Fruit fly (Drosophila melanogaster) Kc167 (cell line): Measurements from ENCODE around the gene CG32176.

ENCODE experiments used
- Myc ChIP-seq: fragments of >200 bp; optimal IDR thresholded peaks from 2 replicates; lab custom pipeline; 2017; ENCODE audit warnings: missing external identifiers
- Sin3A ChIP-seq: fragments of >200 bp; optimal IDR thresholded peaks from 2 replicates; lab custom pipeline; 2018; ENCODE audit warnings: missing external identifiers
- h ChIP-seq: fragments of >200 bp; optimal IDR thresholded peaks from 3 replicates; lab custom pipeline; 2018; ENCODE audit warnings: missing external identifiers
- insv ChIP-seq: fragments of >200 bp; optimal IDR thresholded peaks from 3 replicates; lab custom pipeline; 2018; ENCODE audit warnings: missing external identifiers
- psq ChIP-seq: fragments of >200 bp; optimal IDR thresholded peaks from 2 replicates; lab custom pipeline; 2017; ENCODE audit warnings: missing external identifiers
- ttk ChIP-seq: sonication (Bioruptor generic); optimal IDR thresholded peaks from 2 replicates; lab custom pipeline; 2017; ENCODE audit warnings: missing external identifiers

CG32176 gene

DNA sequence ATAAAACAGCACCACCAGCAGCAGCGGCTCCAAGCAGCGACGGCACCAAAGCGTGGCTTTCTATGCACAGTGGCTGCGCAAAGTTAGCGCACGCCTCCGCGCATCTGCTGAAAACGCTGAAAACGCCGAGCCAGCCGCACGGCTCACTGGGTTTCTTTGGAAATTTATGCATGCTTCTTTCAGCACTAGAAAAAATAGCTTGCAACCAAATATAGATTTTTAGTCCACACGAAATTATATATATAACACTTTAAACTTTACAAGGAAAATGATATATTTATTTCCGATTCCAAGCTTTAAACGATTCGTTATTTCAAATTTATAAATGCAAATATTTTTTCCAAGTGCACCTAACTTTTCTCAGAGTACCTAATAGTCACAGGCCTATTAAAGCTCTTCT, 29.0 kb upstream of the CG32176 start:
- TF ChIP-seq h (lab: Kevin White, UChicago) (no peak), ttk (lab: Kevin White, UChicago) (no peak), Sin3A (lab: Kevin White, UChicago) (no peak), insv (lab: Kevin White, UChicago) (no peak), Myc (no peak)

DNA sequence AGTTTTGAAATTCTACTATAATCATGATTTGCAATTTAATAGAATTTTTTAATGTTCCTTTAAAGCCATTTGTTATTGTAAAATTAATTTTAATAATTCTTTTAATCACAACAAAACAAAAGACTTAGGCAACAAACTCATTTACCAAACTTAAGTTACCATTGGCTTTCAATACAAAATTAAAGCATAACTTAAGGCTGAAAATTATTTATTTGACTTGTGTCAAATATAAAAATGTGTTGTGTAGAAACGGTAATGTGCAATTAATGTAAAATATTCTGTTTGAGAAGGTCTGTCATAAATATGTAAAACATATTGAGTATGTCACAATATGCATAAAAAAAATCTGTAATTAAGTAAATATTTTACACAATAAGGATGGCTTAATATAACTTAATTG, 26.6 kb upstream of the CG32176 start:
- TF ChIP-seq h (lab: Kevin White, UChicago) (no peak), Myc (no peak), insv (lab: Kevin White, UChicago) (no peak), ttk (lab: Kevin White, UChicago) (no peak), Sin3A (lab: Kevin White, UChicago) (no peak)

DNA sequence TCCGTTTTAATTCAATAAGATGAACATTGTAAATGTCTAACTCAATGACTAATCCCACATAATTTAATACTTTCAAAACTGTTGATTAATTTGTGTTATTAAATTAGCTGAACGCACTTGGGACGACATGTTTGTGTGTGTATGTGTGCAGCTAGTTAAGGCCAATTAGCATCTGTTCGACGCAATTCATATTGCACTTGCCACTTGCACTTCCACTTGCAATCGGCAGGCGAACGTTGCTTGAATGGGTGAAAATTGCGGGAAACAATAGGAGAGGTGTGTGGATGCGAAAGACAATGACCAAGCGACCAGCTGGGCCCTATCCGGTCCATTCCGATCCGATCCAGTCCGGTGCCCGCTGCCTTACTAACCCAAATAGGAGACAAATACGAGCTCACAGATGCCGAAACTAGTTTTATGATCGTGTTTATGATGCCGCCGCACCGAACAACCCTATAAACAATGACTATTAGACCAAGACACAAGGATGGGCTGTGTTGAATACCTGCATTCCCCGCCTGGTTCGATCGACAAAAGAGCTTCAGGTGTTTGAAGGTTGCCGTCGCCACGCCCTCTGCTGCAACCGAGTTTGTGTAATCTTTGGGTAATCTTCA, 26.1 kb upstream of the CG32176 start:
- TF ChIP-seq Sin3A (lab: Kevin White, UChicago) = no peak
- TF ChIP-seq psq (lab: Kevin White, UChicago) = no peak
- no peak for TF ChIP-seq Myc
- no peak for TF ChIP-seq ttk (lab: Kevin White, UChicago)
- TF ChIP-seq h (lab: Kevin White, UChicago) = no peak
- no peak for TF ChIP-seq insv (lab: Kevin White, UChicago)

DNA sequence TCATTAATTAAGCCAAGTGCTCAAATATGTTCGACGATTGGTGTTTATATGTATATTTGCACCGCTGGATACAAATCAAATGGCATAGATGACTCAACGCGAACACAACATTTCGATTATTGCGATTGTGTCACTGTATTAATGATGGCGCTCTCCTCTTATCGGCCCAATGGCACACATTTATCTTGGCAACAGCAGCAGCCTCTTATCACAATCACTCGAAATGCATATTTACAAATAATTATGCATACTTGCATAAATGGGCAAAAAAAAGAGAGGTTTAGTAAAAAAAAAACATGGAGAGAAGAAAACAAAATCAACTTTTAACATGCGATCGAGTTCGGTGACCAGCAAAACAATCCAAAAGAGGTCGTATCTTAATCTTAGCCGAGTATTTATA, 22.4 kb upstream of the CG32176 start:
- TF ChIP-seq ttk (lab: Kevin White, UChicago) = no peak
- TF ChIP-seq Sin3A (lab: Kevin White, UChicago) = no peak
- TF ChIP-seq psq (lab: Kevin White, UChicago) = no peak
- no peak for TF ChIP-seq insv (lab: Kevin White, UChicago)
- TF ChIP-seq h (lab: Kevin White, UChicago) = no peak
- TF ChIP-seq Myc = no peak

dm6 chr3L:17412146-17412545, 21.5 kb upstream of the CG32176 start:
- TF ChIP-seq psq (lab: Kevin White, UChicago) = no peak
- no peak for TF ChIP-seq h (lab: Kevin White, UChicago)
- no peak for TF ChIP-seq Sin3A (lab: Kevin White, UChicago)
- no peak for TF ChIP-seq Myc
- TF ChIP-seq ttk (lab: Kevin White, UChicago) = no peak
- no peak for TF ChIP-seq insv (lab: Kevin White, UChicago)

DNA sequence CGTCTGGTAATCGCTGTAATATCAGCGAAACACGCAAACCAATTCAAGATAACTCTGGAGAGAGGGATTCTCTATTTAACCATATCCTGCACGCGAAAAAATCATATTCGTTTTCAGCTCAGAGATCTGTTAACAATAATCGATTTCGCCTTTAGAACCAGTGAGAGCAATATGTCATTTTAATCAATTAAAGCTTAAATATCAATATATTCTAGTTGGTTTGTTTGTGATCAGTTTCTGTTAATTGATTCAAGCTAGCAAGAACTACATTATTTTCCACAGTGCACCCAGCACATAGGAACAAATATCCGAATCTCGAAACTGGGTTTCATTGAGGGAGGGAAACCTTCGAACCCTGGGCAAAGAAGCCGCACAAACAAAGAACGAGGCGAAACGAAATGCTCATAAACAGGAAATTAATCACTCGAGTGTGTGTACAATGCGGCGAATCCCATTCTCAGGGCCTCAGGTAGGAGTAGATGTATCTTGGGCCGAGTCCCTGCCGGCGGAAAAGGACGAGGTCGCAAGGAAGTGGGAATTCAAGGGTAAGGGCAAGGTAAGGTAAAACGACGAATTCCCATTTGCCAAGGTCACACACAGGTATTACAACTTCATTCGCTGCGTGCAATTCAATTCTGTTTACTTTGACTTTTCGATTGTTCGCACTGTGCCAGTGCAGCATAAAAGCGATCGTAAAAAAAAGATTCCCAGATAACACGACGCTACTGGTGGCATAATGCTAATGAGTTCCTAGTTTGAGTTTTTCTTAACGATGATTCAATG, 17.5 kb upstream of the CG32176 start:
- TF ChIP-seq ttk (lab: Kevin White, UChicago) (no peak), Sin3A (lab: Kevin White, UChicago) (no peak), h (lab: Kevin White, UChicago) (no peak), insv (lab: Kevin White, UChicago) (no peak)

- TF ChIP-seq Sin3A (lab: Kevin White, UChicago) (no peak), psq (lab: Kevin White, UChicago) (no peak), insv (lab: Kevin White, UChicago) (no peak)
Observed at dm6 chr3L:17419103-17419741, 14.4 kb upstream of the CG32176 start.

dm6 chr3L:17420610-17421194, 13.0 kb upstream of the CG32176 start:
- TF ChIP-seq h (lab: Kevin White, UChicago) (no peak), psq (lab: Kevin White, UChicago) (no peak), ttk (lab: Kevin White, UChicago) (no peak), insv (lab: Kevin White, UChicago) (no peak), Myc (no peak), Sin3A (lab: Kevin White, UChicago) (no peak)

dm6 chr3L:17421319-17421718, 12.3 kb upstream of the CG32176 start, which contains the start of gene blot:
Gene blot, minus strand, starts transcription at chr3L:17421514.
- no peak for TF ChIP-seq Sin3A (lab: Kevin White, UChicago)
- TF ChIP-seq Myc = no peak
- no peak for TF ChIP-seq insv (lab: Kevin White, UChicago)
- no peak for TF ChIP-seq h (lab: Kevin White, UChicago)
- TF ChIP-seq psq (lab: Kevin White, UChicago) = no peak
- no peak for TF ChIP-seq ttk (lab: Kevin White, UChicago)

- TF ChIP-seq insv (lab: Kevin White, UChicago) = no peak
Observed at dm6 chr3L:17425132-17425713, 8.4 kb upstream of the CG32176 start, which contains the start of the genes Sec3 and COX7B. Gene Sec3, minus strand, starts transcription at chr3L:17425217. Gene COX7B, plus strand, starts transcription at chr3L:17425477.

dm6 chr3L:17427013-17427412, 6.7 kb upstream of the CG32176 start, which contains the start of gene Polr3G:
Gene Polr3G, minus strand, starts transcription at chr3L:17427130.
- TF ChIP-seq insv (lab: Kevin White, UChicago) (no peak), psq (lab: Kevin White, UChicago) (no peak), h (lab: Kevin White, UChicago) (no peak)
